Worm (Caenorhabditis elegans): ENCODE measurements around the gene R06F6.12.
A peak's percentile ranks its signal among the peaks of the same experiment; 100 is the strongest.

The R06F6.12 gene

ce11 chrII:10847057-10847456 lies 23.2 kb upstream of the R06F6.12 start:
- no peak for TF ChIP-seq nhr-2 (tag; optimal IDR thresholded peaks at IDR 0.05)
- no peak for TF ChIP-seq elt-3 (tag; optimal IDR thresholded peaks at IDR 0.05)
- TF ChIP-seq hlh-1 (tag; optimal IDR thresholded peaks at IDR 0.05), result no peak
- TF ChIP-seq nhr-237 (tag; optimal IDR thresholded peaks at IDR 0.05), result no peak
- no peak for TF ChIP-seq blmp-1 (tag; optimal IDR thresholded peaks at IDR 0.05)
- no peak for TF ChIP-seq snpc-4 (tag; optimal IDR thresholded peaks at IDR 0.05)
- no peak for TF ChIP-seq bed-3 (GFP tag; optimal IDR thresholded peaks at IDR 0.05)
- no peak for TF ChIP-seq ceh-83 (GFP tag; optimal IDR thresholded peaks at IDR 0.05)
- TF ChIP-seq tbx-8 (GFP tag; optimal IDR thresholded peaks at IDR 0.05), result no peak

- TF ChIP-seq hlh-1 (tag; optimal IDR thresholded peaks at IDR 0.05) (no peak), nhr-76 (tag; optimal IDR thresholded peaks at IDR 0.05) (no peak), nhr-12 (tag; optimal IDR thresholded peaks at IDR 0.05) (no peak), drap-1 (GFP tag; optimal IDR thresholded peaks at IDR 0.05) (no peak), lin-13 (tag; optimal IDR thresholded peaks at IDR 0.05) (no peak), ztf-11 (tag; optimal IDR thresholded peaks at IDR 0.05) (no peak), tbx-8 (GFP tag; optimal IDR thresholded peaks at IDR 0.05) (no peak), flh-1 (GFP tag; optimal IDR thresholded peaks at IDR 0.05) (no peak), unc-62 (GFP tag; optimal IDR thresholded peaks at IDR 0.05) (no peak)
Measured at ce11 chrII:10843527-10843926, 19.6 kb upstream of the R06F6.12 start, which contains the start of gene M106.8. Gene M106.8, minus strand, starts transcription at chrII:10843627.

- TF ChIP-seq zip-8 (tag; optimal IDR thresholded peaks at IDR 0.05) (no peak), snpc-4 (tag; optimal IDR thresholded peaks at IDR 0.05) (no peak), ham-2 (GFP tag; optimal IDR thresholded peaks at IDR 0.05) (peak; percentile 91), cnd-1 (tag; optimal IDR thresholded peaks at IDR 0.05) (peak; percentile 97), unc-120 (tag; optimal IDR thresholded peaks at IDR 0.05; ENCODE audit: poor library complexity, severe bottlenecking) (peak; percentile 84), nhr-12 (tag; optimal IDR thresholded peaks at IDR 0.05) (no peak), ceh-83 (GFP tag; optimal IDR thresholded peaks at IDR 0.05) (peak; percentile 99), hlh-1 (tag; optimal IDR thresholded peaks at IDR 0.05) (peak; percentile 23), ztf-11 (tag; optimal IDR thresholded peaks at IDR 0.05) (peak; percentile 49), elt-3 (tag; optimal IDR thresholded peaks at IDR 0.05) (no peak), nhr-2 (tag; optimal IDR thresholded peaks at IDR 0.05) (no peak), nhr-237 (tag; optimal IDR thresholded peaks at IDR 0.05) (no peak), lsy-2 (tag; optimal IDR thresholded peaks at IDR 0.05) (peak; percentile 59), elt-1 (tag; optimal IDR thresholded peaks at IDR 0.05; ENCODE audit: borderline replicate concordance, insufficient read depth) (no peak), pha-4 (tag; optimal IDR thresholded peaks at IDR 0.05) (peak; percentile 83), blmp-1 (tag; optimal IDR thresholded peaks at IDR 0.05) (no peak), lin-32 (GFP tag; optimal IDR thresholded peaks at IDR 0.05) (peak; percentile 90), unc-39 (tag; optimal IDR thresholded peaks at IDR 0.05) (peak; percentile 43), mls-2 (tag; optimal IDR thresholded peaks at IDR 0.05) (peak; percentile 98), tbx-8 (GFP tag; optimal IDR thresholded peaks at IDR 0.05) (peak; percentile 97), ceh-39 (tag; optimal IDR thresholded peaks at IDR 0.05) (peak; percentile 33), drap-1 (GFP tag; optimal IDR thresholded peaks at IDR 0.05) (peak; percentile 94), lin-13 (tag; optimal IDR thresholded peaks at IDR 0.05) (peak; percentile 74), mep-1 (tag; optimal IDR thresholded peaks at IDR 0.05) (peak; percentile 23), nhr-76 (tag; optimal IDR thresholded peaks at IDR 0.05) (no peak), M03D4.4 (tag; optimal IDR thresholded peaks at IDR 0.05) (peak; percentile 95), mab-5 (tag; optimal IDR thresholded peaks at IDR 0.05) (no peak), sem-2 (GFP tag; optimal IDR thresholded peaks at IDR 0.05) (peak; percentile 94), ceh-43 (GFP tag; optimal IDR thresholded peaks at IDR 0.05) (peak; percentile 92), bed-3 (GFP tag; optimal IDR thresholded peaks at IDR 0.05) (peak; percentile 82), sptf-1 (tag; optimal IDR thresholded peaks at IDR 0.05) (peak; percentile 96), flh-1 (GFP tag; optimal IDR thresholded peaks at IDR 0.05) (peak; percentile 83), ces-1 (GFP tag; optimal IDR thresholded peaks at IDR 0.05) (no peak), nhr-28 (tag; optimal IDR thresholded peaks at IDR 0.05) (peak; percentile 63), unc-62 (GFP tag; optimal IDR thresholded peaks at IDR 0.05) (peak; percentile 12)
Measured at ce11 chrII:10840067-10840466, 16.2 kb upstream of the R06F6.12 start.

ce11 chrII:10838550-10838949 lies 14.7 kb upstream of the R06F6.12 start:
- TF ChIP-seq lin-32 (GFP tag; optimal IDR thresholded peaks at IDR 0.05), result no peak
- TF ChIP-seq unc-120 (tag; optimal IDR thresholded peaks at IDR 0.05; ENCODE audit: poor library complexity, severe bottlenecking), result no peak
- TF ChIP-seq ceh-43 (GFP tag; optimal IDR thresholded peaks at IDR 0.05), result no peak
- no peak for TF ChIP-seq mep-1 (tag; optimal IDR thresholded peaks at IDR 0.05)
- no peak for TF ChIP-seq flh-1 (GFP tag; optimal IDR thresholded peaks at IDR 0.05)
- TF ChIP-seq unc-62 (GFP tag; optimal IDR thresholded peaks at IDR 0.05), result no peak
- TF ChIP-seq nhr-28 (tag; optimal IDR thresholded peaks at IDR 0.05), result no peak
- TF ChIP-seq ces-1 (GFP tag; optimal IDR thresholded peaks at IDR 0.05), result no peak
- no peak for TF ChIP-seq blmp-1 (tag; optimal IDR thresholded peaks at IDR 0.05)
- TF ChIP-seq mls-2 (tag; optimal IDR thresholded peaks at IDR 0.05), result no peak
- no peak for TF ChIP-seq pha-4 (tag; optimal IDR thresholded peaks at IDR 0.05)
- TF ChIP-seq ztf-11 (tag; optimal IDR thresholded peaks at IDR 0.05), result no peak
- TF ChIP-seq sem-2 (GFP tag; optimal IDR thresholded peaks at IDR 0.05), result no peak
- no peak for TF ChIP-seq mab-5 (tag; optimal IDR thresholded peaks at IDR 0.05)
- TF ChIP-seq cnd-1 (tag; optimal IDR thresholded peaks at IDR 0.05), result no peak
